Worm (Caenorhabditis elegans) whole organism, late embryonic: ENCODE results near the gene F42E11.3.

Experiments
- C08G9.2 ChIP-seq: sonication (generic microtip); optimal IDR thresholded peaks from 2 replicates; lab custom pipeline; 2016; ENCODE audit warnings: mild to moderate bottlenecking, missing genetic modification characterization, moderate library complexity, missing compliant biosample characterization
- C38D4.7 ChIP-seq: fragments of 200-800 bp; sonication (Bioruptor generic); optimal IDR thresholded peaks from 2 replicates; lab custom pipeline; 2018; ENCODE audit warnings: mild to moderate bottlenecking, missing genetic modification characterization, moderate library complexity, missing compliant biosample characterization
- F13H6.1 ChIP-seq: sonication (generic microtip); optimal IDR thresholded peaks from 2 replicates; lab custom pipeline; 2016; ENCODE audit warnings: missing genetic modification characterization, missing compliant biosample characterization
- T23F11.4 ChIP-seq: fragments of 200-800 bp; sonication (Bioruptor generic); optimal IDR thresholded peaks from 2 replicates; lab custom pipeline; 2018; ENCODE audit warnings: mild to moderate bottlenecking, missing genetic modification characterization, missing compliant biosample characterization
- ama-1 ChIP-seq: fragments of 150-350 bp; optimal IDR thresholded peaks from 2 replicates; lab custom pipeline; 2014
- ceh-14 ChIP-seq: sonication (generic microtip); optimal IDR thresholded peaks from 2 replicates; lab custom pipeline; 2016; ENCODE audit warnings: missing genotype, missing genetic modification characterization, missing compliant biosample characterization
- ceh-18 ChIP-seq: sonication (generic microtip); optimal IDR thresholded peaks from 2 replicates; lab custom pipeline; 2016; ENCODE audit warnings: missing genetic modification characterization, missing compliant biosample characterization
- ceh-24 ChIP-seq: sonication (generic microtip); optimal IDR thresholded peaks from 2 replicates; lab custom pipeline; 2016; ENCODE audit warnings: mild to moderate bottlenecking, missing genetic modification characterization, missing compliant biosample characterization
- ceh-30 ChIP-seq: fragments of 150-350 bp; optimal IDR thresholded peaks from 2 replicates; lab custom pipeline; 2014; ENCODE audit warnings: missing biosample characterization, missing genetic modification characterization
- ceh-31 ChIP-seq: sonication (generic microtip); optimal IDR thresholded peaks from 2 replicates; lab custom pipeline; 2016; ENCODE audit warnings: missing genetic modification characterization, missing compliant biosample characterization
- ceh-34 ChIP-seq: sonication (generic microtip); optimal IDR thresholded peaks from 2 replicates; lab custom pipeline; 2016; ENCODE audit warnings: mild to moderate bottlenecking, missing genetic modification characterization, missing compliant biosample characterization
- ceh-6 ChIP-seq: fragments of 200-800 bp; sonication (Bioruptor generic); optimal IDR thresholded peaks from 2 replicates; lab custom pipeline; 2018; ENCODE audit warnings: mild to moderate bottlenecking, missing genetic modification characterization, missing compliant biosample characterization
- ceh-9 ChIP-seq: sonication (generic microtip); optimal IDR thresholded peaks from 2 replicates; lab custom pipeline; 2016; ENCODE audit warnings: mild to moderate bottlenecking, missing genetic modification characterization, inconsistent platforms, missing compliant biosample characterization
- che-1 ChIP-seq: sonication (generic microtip); optimal IDR thresholded peaks from 2 replicates; lab custom pipeline; 2016; ENCODE audit warnings: mild to moderate bottlenecking, missing genetic modification characterization, missing compliant biosample characterization
- dmd-4 ChIP-seq: sonication (generic microtip); optimal IDR thresholded peaks from 2 replicates; lab custom pipeline; 2016; ENCODE audit warnings: borderline replicate concordance, missing genetic modification characterization, missing compliant biosample characterization
- elt-4 ChIP-seq: sonication (generic microtip); optimal IDR thresholded peaks from 2 replicates; lab custom pipeline; 2016; ENCODE audit warnings: missing genetic modification characterization, missing compliant biosample characterization
- ets-4 ChIP-seq: sonication (generic microtip); optimal IDR thresholded peaks from 2 replicates; lab custom pipeline; 2016; ENCODE audit warnings: missing genetic modification characterization, missing compliant biosample characterization
- fax-1 ChIP-seq: sonication (generic microtip); optimal IDR thresholded peaks from 2 replicates; lab custom pipeline; 2016; ENCODE audit warnings: missing genotype, missing genetic modification characterization, missing compliant biosample characterization
- fkh-10 ChIP-seq: fragments of 150-350 bp; optimal IDR thresholded peaks from 2 replicates; lab custom pipeline; 2014; ENCODE audit warnings: missing biosample characterization, missing genetic modification reagents, missing genetic modification characterization
- hlh-30 ChIP-seq: sonication (generic microtip); optimal IDR thresholded peaks from 2 replicates; lab custom pipeline; 2017; ENCODE audit warnings: antibody characterized with exemption, missing genetic modification characterization, missing compliant biosample characterization; ENCODE audit not compliant: insufficient read depth
- hlh-6 ChIP-seq: sonication (generic microtip); optimal IDR thresholded peaks from 2 replicates; lab custom pipeline; 2016; ENCODE audit warnings: missing genotype, missing genetic modification characterization, missing compliant biosample characterization
- hlh-8 ChIP-seq: sonication (generic microtip); optimal IDR thresholded peaks from 2 replicates; lab custom pipeline; 2016; ENCODE audit warnings: missing genotype, missing genetic modification characterization, missing compliant biosample characterization
- lim-6 ChIP-seq: sonication (generic microtip); optimal IDR thresholded peaks from 2 replicates; lab custom pipeline; 2016; ENCODE audit warnings: missing genetic modification characterization, missing compliant biosample characterization
- mec-3 ChIP-seq: sonication (generic microtip); optimal IDR thresholded peaks from 2 replicates; lab custom pipeline; 2016; ENCODE audit warnings: borderline replicate concordance, missing genetic modification characterization, missing compliant biosample characterization
- nhr-232 ChIP-seq: sonication (generic microtip); optimal IDR thresholded peaks from 2 replicates; lab custom pipeline; 2016; ENCODE audit warnings: missing genetic modification characterization, missing compliant biosample characterization
- pag-3 ChIP-seq: sonication (generic microtip); optimal IDR thresholded peaks from 2 replicates; lab custom pipeline; 2016; ENCODE audit warnings: missing compliant biosample characterization, missing genetic modification characterization, borderline replicate concordance
- pat-9 ChIP-seq: fragments of 200-800 bp; sonication (Bioruptor generic); optimal IDR thresholded peaks from 2 replicates; lab custom pipeline; 2018; ENCODE audit warnings: mild to moderate bottlenecking, missing genetic modification characterization, moderate library complexity, missing compliant biosample characterization
- pha-4 ChIP-seq: fragments of 150-350 bp; optimal IDR thresholded peaks from 2 replicates; lab custom pipeline; 2018; ENCODE audit warnings: missing biosample characterization, missing genetic modification reagents, missing genetic modification characterization
- pqm-1 ChIP-seq: sonication (generic microtip); optimal IDR thresholded peaks from 2 replicates; lab custom pipeline; 2016; ENCODE audit warnings: missing genetic modification characterization, missing compliant biosample characterization
- ref-2 ChIP-seq: sonication (generic microtip); optimal IDR thresholded peaks from 2 replicates; lab custom pipeline; 2016; ENCODE audit warnings: missing genetic modification characterization, missing compliant biosample characterization
- sdc-2 ChIP-seq: sonication (generic microtip); optimal IDR thresholded peaks from 2 replicates; lab custom pipeline; 2016; ENCODE audit warnings: missing genotype, missing genetic modification characterization, missing compliant biosample characterization
- syd-9 ChIP-seq: sonication (generic microtip); optimal IDR thresholded peaks from 2 replicates; lab custom pipeline; 2016; ENCODE audit warnings: mild to moderate bottlenecking, missing genetic modification characterization, moderate library complexity, missing compliant biosample characterization
- tbx-2 ChIP-seq: sonication (generic microtip); optimal IDR thresholded peaks from 2 replicates; lab custom pipeline; 2016; ENCODE audit warnings: missing genetic modification characterization, missing compliant biosample characterization
- tbx-7 ChIP-seq: sonication (generic microtip); optimal IDR thresholded peaks from 2 replicates; lab custom pipeline; 2016; ENCODE audit warnings: missing genotype, missing genetic modification characterization, missing compliant biosample characterization
- unc-3 ChIP-seq, 2 experiments: fragments of 200-800 bp in 1 of 2; sonication (Bioruptor generic) in 1 of 2; sonication (generic microtip) in 1 of 2; conservative IDR thresholded peaks in 1 of 2; optimal IDR thresholded peaks in 1 of 2; 2 replicates each; pipeline versions ENCODE4 v1.3.6 to Lab custom; 2016 to 2022; ENCODE audit warnings: missing compliant biosample characterization in 2 of 2, missing genetic modification characterization in 2 of 2, missing genetic modification reagents in 1 of 2
- unc-42 ChIP-seq: sonication (generic microtip); optimal IDR thresholded peaks from 2 replicates; lab custom pipeline; 2016; ENCODE audit warnings: missing genotype, missing genetic modification characterization, missing compliant biosample characterization
- unc-55 ChIP-seq: sonication (generic microtip); optimal IDR thresholded peaks from 2 replicates; lab custom pipeline; 2017; ENCODE audit warnings: missing biosample characterization, missing genetic modification reagents, missing genetic modification characterization
- unc-86 ChIP-seq: sonication (generic microtip); optimal IDR thresholded peaks from 2 replicates; lab custom pipeline; 2016; ENCODE audit warnings: missing genetic modification characterization, missing compliant biosample characterization
- zip-5 ChIP-seq: sonication (generic microtip); optimal IDR thresholded peaks from 2 replicates; lab custom pipeline; 2016; ENCODE audit warnings: missing genetic modification characterization, missing compliant biosample characterization

Gene F42E11.3

ce11 chrX:11379135-11379781 is 3.8 kb upstream of the F42E11.3 start (continued):
- no peak for TF ChIP-seq tbx-7 (tag; lab: Kevin White, UChicago)
- TF ChIP-seq hlh-6 (tag; lab: Kevin White, UChicago), result no peak
- TF ChIP-seq ceh-18, result peak; percentile 89
- no peak for TF ChIP-seq elt-4
- TF ChIP-seq C38D4.7 (GFP tag; lab: Kevin White, UChicago), result no peak
- TF ChIP-seq zip-5 (tag; lab: Kevin White, UChicago), result no peak
- no peak for TF ChIP-seq sdc-2 (tag; lab: Kevin White, UChicago)
- peak; percentile 79 for TF ChIP-seq pat-9
- no peak for TF ChIP-seq ama-1
- peak; percentile 25 for TF ChIP-seq C08G9.2 (tag; lab: Kevin White, UChicago)
- peak; percentile 57 for TF ChIP-seq tbx-2 (tag; lab: Kevin White, UChicago)
- TF ChIP-seq ceh-31 (tag; lab: Kevin White, UChicago), result peak; percentile 48
- TF ChIP-seq syd-9 (tag; lab: Kevin White, UChicago), result peak; percentile 61
- TF ChIP-seq ceh-14 (tag; lab: Kevin White, UChicago), result peak; percentile 2
- peak; percentile 38 for TF ChIP-seq ref-2 (tag; lab: Kevin White, UChicago)
- TF ChIP-seq, all 69 proteins: peak for 13

- TF ChIP-seq fax-1 (tag; lab: Kevin White, UChicago) (no peak), mec-3 (tag; lab: Kevin White, UChicago) (no peak), unc-3 (GFP tag; conservative IDR thresholded peaks at IDR 0.05; lab: Robert Waterston, UW) (no peak), unc-3 (tag; optimal IDR thresholded peaks at IDR 0.05; lab: Kevin White, UChicago) (no peak), ceh-6 (GFP tag; lab: Kevin White, UChicago) (no peak)
Observed at ce11 chrX:11377370-11377769, 2.0 kb upstream of the F42E11.3 start, which contains the start of gene tni-1. Gene tni-1 (minus strand): TSS chrX:11377470.

- TF ChIP-seq syd-9 (tag; lab: Kevin White, UChicago) (no peak), tbx-7 (tag; lab: Kevin White, UChicago) (no peak), T23F11.4 (GFP tag; lab: Kevin White, UChicago) (no peak), C38D4.7 (GFP tag; lab: Kevin White, UChicago) (no peak), pag-3 (no peak), unc-42 (tag; lab: Kevin White, UChicago) (no peak)
- TF ChIP-seq, all 69 proteins: peak for 0
Observed at ce11 chrX:11370090-11370489, 5.3 kb downstream of the F42E11.3 start.

- no peak for TF ChIP-seq unc-86 (tag; lab: Kevin White, UChicago)
- no peak for TF ChIP-seq fkh-10
- peak; percentile 54 for TF ChIP-seq unc-55 (GFP tag; lab: Kevin White, UChicago)
- no peak for TF ChIP-seq nhr-232
- TF ChIP-seq ets-4, result no peak
- TF ChIP-seq tbx-2 (tag; lab: Kevin White, UChicago), result peak; percentile 29
- TF ChIP-seq unc-3 (GFP tag; conservative IDR thresholded peaks at IDR 0.05; lab: Robert Waterston, UW), result no peak
- no peak for TF ChIP-seq unc-3 (tag; optimal IDR thresholded peaks at IDR 0.05; lab: Kevin White, UChicago)
- TF ChIP-seq unc-42 (tag; lab: Kevin White, UChicago), result peak; percentile 54
Observed at ce11 chrX:11368845-11369244, 6.6 kb downstream of the F42E11.3 start.

ce11 chrX:11368417-11368816 is 7.0 kb downstream of the F42E11.3 start, which contains the start of gene ttyh-1:
Gene ttyh-1 (plus strand): TSS chrX:11368717.
- TF ChIP-seq pqm-1 (no peak), unc-42 (tag; lab: Kevin White, UChicago) (no peak), F13H6.1 (no peak), che-1 (no peak), C38D4.7 (GFP tag; lab: Kevin White, UChicago) (no peak), mec-3 (tag; lab: Kevin White, UChicago) (no peak), pha-4 (no peak), ceh-6 (GFP tag; lab: Kevin White, UChicago) (no peak), ceh-34 (tag; lab: Kevin White, UChicago) (no peak), hlh-8 (tag; lab: Kevin White, UChicago) (no peak), ceh-30 (tag; lab: Kevin White, UChicago) (no peak), ceh-9 (tag; lab: Kevin White, UChicago) (no peak), ceh-24 (tag; lab: Kevin White, UChicago) (no peak), lim-6 (tag; lab: Kevin White, UChicago) (no peak), hlh-30 (tag; lab: Kevin White, UChicago) (no peak), dmd-4 (no peak), ref-2 (tag; lab: Kevin White, UChicago) (no peak), tbx-7 (tag; lab: Kevin White, UChicago) (no peak), ceh-18 (no peak)
- TF ChIP-seq, all 69 proteins: peak for 0
